Worm (Caenorhabditis elegans) whole organism, young adult: ENCODE measurements around the gene T24C4.10.

Experiments used
- C17E4.6 ChIP-seq: fragments of 200-800 bp; sonication (Bioruptor generic); IDR thresholded peaks from 2 replicates; pipeline ENCODE4 v1.3.6; 2022; ENCODE audit warnings: missing genetic modification reagents, missing genetic modification characterization, missing compliant biosample characterization
- D2030.7 ChIP-seq: fragments of 200-800 bp; sonication (Bioruptor generic); IDR thresholded peaks from 2 replicates; pipeline ENCODE4 v1.3.6; 2022; ENCODE audit warnings: missing genetic modification reagents, missing genetic modification characterization, missing compliant biosample characterization
- F33H1.4 ChIP-seq: fragments of 200-800 bp; sonication (Bioruptor generic); IDR thresholded peaks from 2 replicates; pipeline ENCODE4 v1.3.6; 2022; ENCODE audit warnings: missing genetic modification reagents, missing genetic modification characterization, missing compliant biosample characterization
- F39B2.1 ChIP-seq: fragments of 200-800 bp; sonication (Bioruptor generic); IDR thresholded peaks from 2 replicates; pipeline ENCODE4 v1.3.6; 2022; ENCODE audit warnings: missing genetic modification reagents, missing genetic modification characterization, missing compliant biosample characterization
- K12H6.12 ChIP-seq: fragments of 200-800 bp; sonication (Bioruptor generic); optimal IDR thresholded peaks from 2 replicates; lab custom pipeline; 2018; ENCODE audit warnings: mild to moderate bottlenecking, missing genetic modification characterization, missing compliant biosample characterization
- Y67H2A.10 ChIP-seq: fragments of 200-800 bp; sonication (Bioruptor generic); conservative IDR thresholded peaks from 2 replicates; pipeline ENCODE4 v1.3.6; 2022; ENCODE audit warnings: missing genetic modification reagents, missing genetic modification characterization, missing compliant biosample characterization
- aptf-2 ChIP-seq: fragments of 200-800 bp; sonication (Bioruptor generic); conservative IDR thresholded peaks from 2 replicates; pipeline ENCODE4 v1.3.6; 2022; ENCODE audit warnings: missing genetic modification reagents, missing genetic modification characterization, missing compliant biosample characterization
- attf-5 ChIP-seq: fragments of 200-800 bp; sonication (Bioruptor generic); optimal IDR thresholded peaks from 2 replicates; lab custom pipeline; 2018; ENCODE audit warnings: mild to moderate bottlenecking, missing genetic modification characterization, missing compliant biosample characterization
- bed-1 ChIP-seq: fragments of 200-800 bp; sonication (Bioruptor generic); IDR thresholded peaks from 2 replicates; pipeline ENCODE4 v1.3.6; 2022; ENCODE audit warnings: missing genetic modification reagents, missing genetic modification characterization, missing compliant biosample characterization
- ceh-40 ChIP-seq: fragments of 200-800 bp; sonication (Bioruptor generic); IDR thresholded peaks from 2 replicates; pipeline ENCODE4 v1.3.6; 2022; ENCODE audit warnings: missing genetic modification characterization, missing compliant biosample characterization
- ceh-58 ChIP-seq: fragments of 200-800 bp; sonication (Bioruptor generic); IDR thresholded peaks from 2 replicates; pipeline ENCODE4 v1.3.6; 2022; ENCODE audit warnings: missing genetic modification characterization, missing compliant biosample characterization
- chd-7 ChIP-seq: sonication (generic microtip); optimal IDR thresholded peaks from 2 replicates; lab custom pipeline; 2016; ENCODE audit warnings: mild to moderate bottlenecking, missing genetic modification characterization, moderate library complexity, missing compliant biosample characterization
- dpl-1 ChIP-seq: fragments of 150-350 bp; optimal IDR thresholded peaks from 2 replicates; lab custom pipeline; 2014; ENCODE audit warnings: missing biosample characterization, missing genetic modification reagents, missing genetic modification characterization
- egl-18 ChIP-seq: fragments of 200-800 bp; sonication (Bioruptor generic); IDR thresholded peaks from 2 replicates; pipeline ENCODE4 v1.3.6; 2022; ENCODE audit warnings: missing genetic modification reagents, missing genetic modification characterization, missing compliant biosample characterization
- ekl-4 ChIP-seq: fragments of 200-800 bp; sonication (Bioruptor generic); IDR thresholded peaks from 2 replicates; pipeline ENCODE4 v1.3.6; 2022; ENCODE audit warnings: missing genetic modification reagents, missing genetic modification characterization, missing compliant biosample characterization
- gei-17 ChIP-seq: fragments of 200-800 bp; sonication (Bioruptor generic); optimal IDR thresholded peaks from 2 replicates; lab custom pipeline; 2018; ENCODE audit warnings: mild to moderate bottlenecking, missing genetic modification characterization, missing compliant biosample characterization
- him-1 ChIP-seq: sonication (generic microtip); optimal IDR thresholded peaks from 2 replicates; lab custom pipeline; 2016; ENCODE audit warnings: missing genotype, missing genetic modification reagents, missing genetic modification characterization, missing compliant biosample characterization
- hlh-12 ChIP-seq: sonication (generic microtip); optimal IDR thresholded peaks from 2 replicates; lab custom pipeline; 2016; ENCODE audit warnings: missing genetic modification characterization, missing compliant biosample characterization
- hlh-26 ChIP-seq: fragments of 200-800 bp; sonication (Bioruptor generic); conservative IDR thresholded peaks from 2 replicates; pipeline ENCODE4 v1.3.6; 2022; ENCODE audit warnings: missing genetic modification reagents, missing genetic modification characterization, missing compliant biosample characterization
- hmg-20 ChIP-seq: fragments of 200-800 bp; sonication (Bioruptor generic); IDR thresholded peaks from 2 replicates; pipeline ENCODE4 v1.3.6; 2022; ENCODE audit warnings: missing genetic modification reagents, missing genetic modification characterization, missing compliant biosample characterization
- let-607 ChIP-seq, 2 experiments: fragments of 200-800 bp in 1 of 2; sonication (Bioruptor generic) in 1 of 2; sonication (generic microtip) in 1 of 2; optimal IDR thresholded peaks; 2 replicates each; lab custom pipeline; 2016 to 2018; ENCODE audit warnings: mild to moderate bottlenecking in 2 of 2, missing compliant biosample characterization in 2 of 2, missing genetic modification characterization in 2 of 2, moderate library complexity in 2 of 2, missing genotype in 1 of 2
- lin-54 ChIP-seq: fragments of 200-800 bp; sonication (Bioruptor generic); optimal IDR thresholded peaks from 2 replicates; lab custom pipeline; 2018; ENCODE audit warnings: mild to moderate bottlenecking, missing genetic modification characterization, missing compliant biosample characterization
- mcd-1 ChIP-seq: fragments of 200-800 bp; sonication (Bioruptor generic); IDR thresholded peaks from 2 replicates; pipeline ENCODE4 v1.3.6; 2022; ENCODE audit warnings: missing genetic modification reagents, missing genetic modification characterization, missing compliant biosample characterization
- nfyb-1 ChIP-seq: fragments of 200-800 bp; sonication (Bioruptor generic); IDR thresholded peaks from 2 replicates; pipeline ENCODE4 v1.3.6; 2022; ENCODE audit warnings: missing genetic modification reagents, missing genetic modification characterization, missing compliant biosample characterization
- rcor-1 ChIP-seq: fragments of 200-800 bp; sonication (Bioruptor generic); IDR thresholded peaks from 2 replicates; pipeline ENCODE4 v1.3.6; 2022; ENCODE audit warnings: missing genetic modification reagents, missing genetic modification characterization, missing compliant biosample characterization
- sea-2 ChIP-seq: fragments of 200-800 bp; sonication (Bioruptor generic); IDR thresholded peaks from 2 replicates; pipeline ENCODE4 v1.3.6; 2022; ENCODE audit warnings: missing genetic modification characterization, missing compliant biosample characterization
- unc-62 ChIP-seq: fragments of 150-350 bp; optimal IDR thresholded peaks from 2 replicates; lab custom pipeline; 2014; ENCODE audit warnings: missing biosample characterization, missing genetic modification reagents, missing genetic modification characterization
- xnd-1 ChIP-seq: sonication (generic microtip); optimal IDR thresholded peaks from 2 replicates; lab custom pipeline; 2016; ENCODE audit warnings: missing genotype, missing genetic modification reagents, missing genetic modification characterization, missing compliant biosample characterization
- zfh-2 ChIP-seq: fragments of 200-800 bp; sonication (Bioruptor generic); conservative IDR thresholded peaks from 2 replicates; pipeline ENCODE4 v1.3.6; 2022; ENCODE audit warnings: missing genetic modification reagents, missing genetic modification characterization, missing compliant biosample characterization
- zim-3 ChIP-seq: sonication (generic microtip); optimal IDR thresholded peaks from 2 replicates; lab custom pipeline; 2017; ENCODE audit warnings: mild to moderate bottlenecking, missing genetic modification characterization, moderate library complexity, missing compliant biosample characterization
- ztf-18 ChIP-seq: sonication (generic microtip); optimal IDR thresholded peaks from 2 replicates; lab custom pipeline; 2016; ENCODE audit warnings: missing genotype, mild to moderate bottlenecking, missing genetic modification characterization, missing compliant biosample characterization
- ztf-26 ChIP-seq: sonication (generic microtip); optimal IDR thresholded peaks from 2 replicates; lab custom pipeline; 2017; ENCODE audit warnings: missing genetic modification characterization, missing compliant biosample characterization
- ztf-3 ChIP-seq: fragments of 200-800 bp; sonication (Bioruptor generic); optimal IDR thresholded peaks from 2 replicates; lab custom pipeline; 2018; ENCODE audit warnings: mild to moderate bottlenecking, missing genetic modification characterization, missing compliant biosample characterization
- ztf-6 ChIP-seq: fragments of 200-800 bp; sonication (Bioruptor generic); IDR thresholded peaks from 2 replicates; pipeline ENCODE4 v1.3.6; 2022; ENCODE audit warnings: missing genetic modification reagents, missing genetic modification characterization, missing compliant biosample characterization

T24C4.10 gene

ce11 chrIII:861819-862356 lies 29.2 kb downstream of the T24C4.10 start, which contains the start of gene arx-4:
TSS of gene arx-4 (plus strand) at chrIII:862306.
- TF ChIP-seq mcd-1 (GFP tag; lab: Robert Waterston, UW), result 0 out of 2 replicates have a peak, but pooled peaks have one; percentile 25
- TF ChIP-seq ekl-4 (GFP tag; lab: Robert Waterston, UW), result no peak
- peak; percentile 15 for TF ChIP-seq attf-5 (GFP tag; lab: Kevin White, UChicago)

- no peak for TF ChIP-seq ztf-3 (GFP tag; lab: Kevin White, UChicago)
- no peak for TF ChIP-seq unc-62
- TF ChIP-seq dpl-1 (GFP tag; lab: Kevin White, UChicago), result no peak
- TF ChIP-seq nfyb-1 (GFP tag; lab: Robert Waterston, UW), result no peak
- TF ChIP-seq rcor-1 (GFP tag; lab: Robert Waterston, UW), result no peak
- no peak for TF ChIP-seq xnd-1 (tag; lab: Kevin White, UChicago)
- TF ChIP-seq Y67H2A.10 (GFP tag; lab: Robert Waterston, UW), result no peak
- TF ChIP-seq aptf-2 (GFP tag; lab: Robert Waterston, UW), result no peak
- TF ChIP-seq egl-18 (GFP tag; lab: Robert Waterston, UW), result no peak
- no peak for TF ChIP-seq hlh-12 (tag; lab: Kevin White, UChicago)
- TF ChIP-seq zim-3 (tag; lab: Kevin White, UChicago), result no peak
- TF ChIP-seq hlh-26 (GFP tag; lab: Robert Waterston, UW), result no peak
- no peak for TF ChIP-seq sea-2 (GFP tag; lab: Robert Waterston, UW)
- no peak for TF ChIP-seq gei-17 (GFP tag; lab: Kevin White, UChicago)
- TF ChIP-seq zfh-2 (GFP tag; lab: Robert Waterston, UW), result no peak
- no peak for TF ChIP-seq K12H6.12
- TF ChIP-seq ceh-40 (GFP tag; lab: Robert Waterston, UW), result no peak
Observed at ce11 chrIII:859898-860297, 31.1 kb downstream of the T24C4.10 start, which contains the start of gene exos-4.2. TSS of gene exos-4.2 (plus strand) at chrIII:860198.

ce11 chrIII:856908-857307 lies 34.1 kb downstream of the T24C4.10 start:
- no peak for TF ChIP-seq chd-7 (tag; lab: Kevin White, UChicago)
- no peak for TF ChIP-seq let-607 (tag; optimal IDR thresholded peaks at IDR 0.05; lab: Kevin White, UChicago)
- TF ChIP-seq hmg-20 (GFP tag; lab: Robert Waterston, UW), result no peak
- TF ChIP-seq F39B2.1 (GFP tag; lab: Robert Waterston, UW), result no peak
- TF ChIP-seq ceh-58 (GFP tag; lab: Robert Waterston, UW), result no peak
- no peak for TF ChIP-seq him-1 (tag; lab: Kevin White, UChicago)
- no peak for TF ChIP-seq ztf-26 (tag; lab: Kevin White, UChicago)
- TF ChIP-seq lin-54 (GFP tag; lab: Kevin White, UChicago), result no peak
- no peak for TF ChIP-seq mcd-1 (GFP tag; lab: Robert Waterston, UW)
- TF ChIP-seq D2030.7, result no peak
- TF ChIP-seq bed-1 (GFP tag; lab: Robert Waterston, UW), result no peak
- TF ChIP-seq ztf-6, result no peak
- no peak for TF ChIP-seq ztf-18 (tag; lab: Kevin White, UChicago)
- TF ChIP-seq C17E4.6 (GFP tag; lab: Robert Waterston, UW), result no peak

- TF ChIP-seq F33H1.4 (GFP tag; lab: Robert Waterston, UW) (no peak), D2030.7 (no peak), sea-2 (GFP tag; lab: Robert Waterston, UW) (no peak)
- TF ChIP-seq, all 124 proteins: peak for 0
Observed at ce11 chrIII:856260-856659, 34.8 kb downstream of the T24C4.10 start, which contains the start of gene K02F3.12. TSS of gene K02F3.12 (plus strand) at chrIII:856560.
